Fruit fly (Drosophila melanogaster) whole organism, embryonic: ENCODE measurements around the gene CG16753.

Experiments
- CG10147 ChIP-seq: fragments of 200-800 bp; sonication (Bioruptor generic); optimal IDR thresholded peaks from 2 replicates; lab custom pipeline; 2019; ENCODE audit warnings: missing biosample characterization, mild to moderate bottlenecking, missing genetic modification characterization, moderate library complexity
- CG10321 ChIP-seq: fragments of 200-800 bp; sonication (Bioruptor generic); IDR thresholded peaks from 2 replicates; pipeline ENCODE4 v1.3.6; 2022; ENCODE audit warnings: missing biosample characterization, missing genetic modification characterization
- CG12236 ChIP-seq: fragments of 200-800 bp; sonication (Bioruptor generic); optimal IDR thresholded peaks from 2 replicates; lab custom pipeline; 2016; ENCODE audit warnings: missing biosample characterization, missing genetic modification characterization
- CG12299 ChIP-seq: fragments of 200-800 bp; sonication (Bioruptor generic); optimal IDR thresholded peaks from 2 replicates; lab custom pipeline; 2018; ENCODE audit warnings: missing biosample characterization, mild to moderate bottlenecking, missing genetic modification characterization
- CG13424 ChIP-seq: fragments of 200-800 bp; sonication (Bioruptor generic); optimal IDR thresholded peaks from 2 replicates; lab custom pipeline; 2019; ENCODE audit warnings: missing biosample characterization, mild to moderate bottlenecking, missing genetic modification characterization, moderate library complexity
- CG14050 ChIP-seq: fragments of 200-800 bp; sonication (Bioruptor generic); IDR thresholded peaks from 3 replicates; pipeline ENCODE4 v1.3.6; 2022; ENCODE audit warnings: missing biosample characterization, missing genetic modification characterization
- CG14710 ChIP-seq: fragments of 200-800 bp; sonication (Bioruptor generic); optimal IDR thresholded peaks from 3 replicates; lab custom pipeline; 2019; ENCODE audit warnings: missing biosample characterization, mild to moderate bottlenecking, missing genetic modification characterization, moderate library complexity
- CG15696 ChIP-seq: fragments of 200-800 bp; sonication (Bioruptor generic); optimal IDR thresholded peaks from 2 replicates; lab custom pipeline; 2019; ENCODE audit warnings: missing biosample characterization, mild to moderate bottlenecking, missing genetic modification characterization, moderate library complexity
- CG17186 ChIP-seq: fragments of 200-800 bp; sonication (Bioruptor generic); optimal IDR thresholded peaks from 3 replicates; lab custom pipeline; 2017; ENCODE audit warnings: missing biosample characterization, missing genetic modification reagents, missing genetic modification characterization
- CG18011 ChIP-seq: fragments of 200-800 bp; sonication (Bioruptor generic); optimal IDR thresholded peaks from 2 replicates; lab custom pipeline; 2017; ENCODE audit warnings: missing biosample characterization, missing genetic modification characterization, mild to moderate bottlenecking, moderate library complexity, missing genotype
- CG18476 ChIP-seq: fragments of 200-800 bp; sonication (Bioruptor generic); optimal IDR thresholded peaks from 2 replicates; lab custom pipeline; 2016; ENCODE audit warnings: missing biosample characterization, mild to moderate bottlenecking, missing genetic modification characterization
- CG2202 ChIP-seq: fragments of 200-800 bp; sonication (Bioruptor generic); optimal IDR thresholded peaks from 2 replicates; lab custom pipeline; 2018; ENCODE audit warnings: missing biosample characterization, mild to moderate bottlenecking, missing genetic modification characterization
- CG30020 ChIP-seq: fragments of 200-800 bp; optimal IDR thresholded peaks from 2 replicates; lab custom pipeline; 2019; ENCODE audit warnings: missing biosample characterization, mild to moderate bottlenecking, missing genetic modification characterization, moderate library complexity
- CG6654 ChIP-seq: fragments of 200-800 bp; sonication (Bioruptor generic); optimal IDR thresholded peaks from 2 replicates; lab custom pipeline; 2017; ENCODE audit warnings: missing biosample characterization, mild to moderate bottlenecking, missing genetic modification characterization
- CG8281 ChIP-seq: fragments of 200-800 bp; sonication (Bioruptor generic); optimal IDR thresholded peaks from 2 replicates; lab custom pipeline; 2018; ENCODE audit warnings: missing biosample characterization, mild to moderate bottlenecking, missing genetic modification characterization, moderate library complexity
- CG9727 ChIP-seq: fragments of 200-800 bp; sonication (Bioruptor generic); optimal IDR thresholded peaks from 3 replicates; lab custom pipeline; 2017; ENCODE audit warnings: missing biosample characterization, mild to moderate bottlenecking, missing genetic modification characterization
- Chrac-16 ChIP-seq: fragments of 200-800 bp; sonication (Bioruptor generic); optimal IDR thresholded peaks from 3 replicates; lab custom pipeline; 2016; ENCODE audit warnings: missing biosample characterization, missing genetic modification characterization
- CkIIα-i1 ChIP-seq: fragments of 200-800 bp; sonication (Bioruptor generic); IDR thresholded peaks from 2 replicates; pipeline ENCODE4 v1.3.6; 2022; ENCODE audit warnings: missing biosample characterization, missing genetic modification characterization
- D19B ChIP-seq: fragments of 200-800 bp; sonication (Bioruptor generic); optimal IDR thresholded peaks from 2 replicates; lab custom pipeline; 2017; ENCODE audit warnings: missing biosample characterization, mild to moderate bottlenecking, missing genetic modification characterization
- Deaf1 ChIP-seq: fragments of 200-800 bp; optimal IDR thresholded peaks from 3 replicates; lab custom pipeline; 2019; ENCODE audit warnings: missing biosample characterization, mild to moderate bottlenecking, missing genetic modification characterization, moderate library complexity
- Gug ChIP-seq: fragments of 200-800 bp; sonication (Bioruptor generic); IDR thresholded peaks from 4 replicates; pipeline ENCODE4 v1.3.6; 2022; ENCODE audit warnings: missing biosample characterization, missing genetic modification characterization
- H2.0 ChIP-seq: fragments of 200-800 bp; sonication (Bioruptor generic); IDR thresholded peaks from 2 replicates; pipeline ENCODE4 v1.3.6; 2022; ENCODE audit warnings: missing biosample characterization, missing genetic modification characterization
- HLH3B ChIP-seq: fragments of 200-800 bp; sonication (Bioruptor generic); IDR thresholded peaks from 2 replicates; pipeline ENCODE4 v1.3.6; 2022; ENCODE audit warnings: missing biosample characterization, missing genetic modification characterization
- Hr39 ChIP-seq: fragments of >200 bp; optimal IDR thresholded peaks from 2 replicates; lab custom pipeline; 2017
- Lpt ChIP-seq: fragments of >200 bp; optimal IDR thresholded peaks from 2 replicates; lab custom pipeline; 2018; ENCODE audit warnings: missing biosample characterization, missing genetic modification characterization
- Mes4 ChIP-seq: fragments of 200-800 bp; sonication (Bioruptor generic); optimal IDR thresholded peaks from 2 replicates; lab custom pipeline; 2016; ENCODE audit warnings: missing biosample characterization, missing genetic modification characterization
- NC2α ChIP-seq: fragments of 200-800 bp; sonication (Bioruptor generic); optimal IDR thresholded peaks from 2 replicates; lab custom pipeline; 2016; ENCODE audit warnings: missing biosample characterization, missing genetic modification characterization
- NC2β ChIP-seq: fragments of 200-800 bp; sonication (Bioruptor generic); optimal IDR thresholded peaks from 2 replicates; lab custom pipeline; 2016; ENCODE audit warnings: missing biosample characterization, missing genetic modification characterization
- NFAT ChIP-seq: fragments of 200-800 bp; sonication (Bioruptor generic); IDR thresholded peaks from 2 replicates; pipeline ENCODE4 v1.3.6; 2022; ENCODE audit warnings: missing biosample characterization, missing genetic modification characterization
- Nf-YA ChIP-seq: fragments of 200-800 bp; sonication (Bioruptor generic); IDR thresholded peaks from 2 replicates; pipeline ENCODE4 v1.3.6; 2022; ENCODE audit warnings: missing biosample characterization, missing genetic modification characterization
- Side ChIP-seq: fragments of 200-800 bp; sonication (Bioruptor generic); optimal IDR thresholded peaks from 2 replicates; lab custom pipeline; 2016; ENCODE audit warnings: missing biosample characterization, missing genetic modification characterization
- Spps ChIP-seq: fragments of 200-800 bp; sonication (Bioruptor generic); optimal IDR thresholded peaks from 2 replicates; lab custom pipeline; 2018; ENCODE audit warnings: missing biosample characterization, mild to moderate bottlenecking, missing genetic modification characterization
- al ChIP-seq: fragments of 200-800 bp; sonication (Bioruptor generic); IDR thresholded peaks from 2 replicates; pipeline ENCODE4 v1.3.6; 2022; ENCODE audit warnings: missing biosample characterization, missing genetic modification characterization
- amos ChIP-seq: fragments of 200-800 bp; sonication (Bioruptor generic); IDR thresholded peaks from 2 replicates; pipeline ENCODE4 v1.3.6; 2022; ENCODE audit warnings: missing biosample characterization, missing genetic modification characterization; ENCODE audit not compliant: partially characterized antibody
- ara ChIP-seq: fragments of 200-800 bp; sonication (Bioruptor generic); IDR thresholded peaks from 2 replicates; pipeline ENCODE4 v1.3.6; 2022; ENCODE audit warnings: missing biosample characterization, missing genetic modification characterization
- ash1 ChIP-seq: fragments of 200-800 bp; sonication (Bioruptor generic); optimal IDR thresholded peaks from 2 replicates; lab custom pipeline; 2018; ENCODE audit warnings: missing biosample characterization, mild to moderate bottlenecking, missing genetic modification characterization
- btn ChIP-seq: fragments of 200-800 bp; sonication (Bioruptor generic); optimal IDR thresholded peaks from 2 replicates; lab custom pipeline; 2016; ENCODE audit warnings: missing biosample characterization, missing genetic modification characterization
- cad ChIP-seq: fragments of >200 bp; optimal IDR thresholded peaks from 2 replicates; lab custom pipeline; 2017; ENCODE audit warnings: missing biosample characterization, missing genetic modification characterization
- cato ChIP-seq: fragments of 200-800 bp; sonication (Bioruptor generic); optimal IDR thresholded peaks from 2 replicates; lab custom pipeline; 2016; ENCODE audit warnings: missing biosample characterization, missing genetic modification characterization, borderline replicate concordance
- chinmo ChIP-seq: fragments of 200-800 bp; sonication (Bioruptor generic); IDR thresholded peaks from 4 replicates; pipeline ENCODE4 v1.3.6; 2022; ENCODE audit warnings: missing biosample characterization, missing genetic modification characterization; ENCODE audit not compliant: partially characterized antibody
- fd96Cb ChIP-seq: fragments of 200-800 bp; sonication (Bioruptor generic); optimal IDR thresholded peaks from 2 replicates; lab custom pipeline; 2018; ENCODE audit warnings: missing biosample characterization, mild to moderate bottlenecking, missing genetic modification characterization, moderate library complexity
- grau ChIP-seq: fragments of 200-800 bp; optimal IDR thresholded peaks from 3 replicates; lab custom pipeline; 2019; ENCODE audit warnings: missing biosample characterization, mild to moderate bottlenecking, missing genetic modification characterization, moderate library complexity
- jumu ChIP-seq: fragments of 200-800 bp; sonication (Bioruptor generic); optimal IDR thresholded peaks from 3 replicates; lab custom pipeline; 2016; ENCODE audit warnings: missing biosample characterization, missing genetic modification characterization
- kah ChIP-seq: fragments of 200-800 bp; sonication (Bioruptor generic); optimal IDR thresholded peaks from 2 replicates; lab custom pipeline; 2018; ENCODE audit warnings: missing biosample characterization, mild to moderate bottlenecking, missing genetic modification characterization
- kni ChIP-seq: fragments of 200-800 bp; sonication (Bioruptor generic); optimal IDR thresholded peaks from 3 replicates; lab custom pipeline; 2017; ENCODE audit warnings: mild to moderate bottlenecking, missing biosample characterization, missing genetic modification reagents, missing genetic modification characterization
- lmd ChIP-seq: fragments of 200-800 bp; sonication (Bioruptor generic); IDR thresholded peaks from 2 replicates; pipeline ENCODE4 v1.3.6; 2022; ENCODE audit warnings: missing biosample characterization, missing genetic modification characterization
- mirr ChIP-seq: fragments of 200-800 bp; sonication (Bioruptor generic); optimal IDR thresholded peaks from 3 replicates; lab custom pipeline; 2018; ENCODE audit warnings: missing biosample characterization, mild to moderate bottlenecking, missing genetic modification characterization
- nom ChIP-seq: fragments of 200-800 bp; sonication (Bioruptor generic); optimal IDR thresholded peaks from 2 replicates; lab custom pipeline; 2017; ENCODE audit warnings: missing biosample characterization, missing genetic modification characterization, mild to moderate bottlenecking, moderate library complexity, missing genetic modification reagents
- peb ChIP-seq: fragments of 200-800 bp; sonication (Bioruptor generic); IDR thresholded peaks from 2 replicates; pipeline ENCODE4 v1.3.6; 2022; ENCODE audit warnings: missing biosample characterization, missing genetic modification characterization
- schlank ChIP-seq: fragments of 200-800 bp; sonication (Bioruptor generic); optimal IDR thresholded peaks from 2 replicates; lab custom pipeline; 2018; ENCODE audit warnings: missing biosample characterization, mild to moderate bottlenecking, missing genetic modification characterization
- sr ChIP-seq: fragments of 200-800 bp; sonication (Bioruptor generic); IDR thresholded peaks from 3 replicates; pipeline ENCODE4 v1.3.6; 2022; ENCODE audit warnings: missing biosample characterization, missing genetic modification characterization

The CG16753 gene

DNA sequence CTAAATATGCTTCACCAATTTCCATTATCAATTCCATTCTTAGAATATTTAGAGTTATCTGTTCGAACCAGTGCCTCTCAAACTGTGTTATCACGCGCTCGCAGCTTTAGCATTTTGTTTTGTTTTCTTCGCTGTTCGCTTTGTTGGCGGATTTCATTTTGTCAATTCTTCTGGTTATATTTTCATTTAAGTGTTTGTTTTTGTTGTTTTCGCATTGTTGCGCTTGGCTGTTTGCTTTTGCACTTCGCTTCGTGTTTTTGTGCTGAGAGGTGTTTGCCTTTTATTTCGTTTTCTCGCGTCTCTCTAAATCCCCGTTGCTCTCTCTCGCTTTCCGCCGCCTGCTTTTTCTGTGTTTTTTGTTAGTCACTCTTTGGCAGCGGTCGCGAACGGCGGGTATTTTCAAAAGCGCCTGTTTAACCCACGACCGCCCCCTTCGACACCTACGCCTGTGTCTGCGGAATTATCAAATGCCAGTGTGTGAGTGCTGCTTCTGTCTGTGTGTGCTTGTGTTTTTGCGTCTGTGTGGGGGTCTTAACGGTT lies 22.8 kb downstream of the CG16753 start (continued):
- TF ChIP-seq al (GFP tag; lab: Robert Waterston, UW), result peak; percentile 20; the same call in 1 of the 2 replicates
- peak; percentile 69 for TF ChIP-seq Deaf1 (tag; lab: Kevin White, UChicago)
- no peak for TF ChIP-seq CG12299
- peak; percentile 37 for TF ChIP-seq kni
- TF ChIP-seq jumu (GFP tag; lab: Kevin White, UChicago), result no peak
- TF ChIP-seq cato (GFP tag; lab: Kevin White, UChicago), result no peak
- no peak for TF ChIP-seq schlank (tag; lab: Kevin White, UChicago)
- no peak for TF ChIP-seq CG13424 (tag; lab: Kevin White, UChicago)
- peak; percentile 41; the same call in 1 of the 2 replicates for TF ChIP-seq HLH3B (GFP tag; lab: Robert Waterston, UW)
- no peak for TF ChIP-seq CG14710 (tag; lab: Kevin White, UChicago)
- TF ChIP-seq CkIIα-i1, result no peak
- TF ChIP-seq cad, result peak; percentile 14
- peak; percentile 98 for TF ChIP-seq chinmo (GFP tag; lab: Robert Waterston, UW)
- TF ChIP-seq Chrac-16 (GFP tag; lab: Kevin White, UChicago), result no peak
- peak; percentile 17 for TF ChIP-seq ash1 (GFP tag; lab: Kevin White, UChicago)
- TF ChIP-seq CG30020 (tag; lab: Kevin White, UChicago), result no peak
- TF ChIP-seq peb (GFP tag; lab: Robert Waterston, UW), result no peak
- no peak for TF ChIP-seq lmd (GFP tag; lab: Robert Waterston, UW)
- peak; percentile 84 for TF ChIP-seq mirr (GFP tag; lab: Kevin White, UChicago)
- TF ChIP-seq Lpt (GFP tag; lab: Kevin White, UChicago), result no peak
- peak; percentile 25 for TF ChIP-seq NC2β
- TF ChIP-seq Side, result peak; percentile 38
- no peak for TF ChIP-seq NC2α
- peak; percentile 55 for TF ChIP-seq nom (GFP tag; lab: Kevin White, UChicago)
- TF ChIP-seq ara (GFP tag; lab: Robert Waterston, UW), result no peak
- TF ChIP-seq amos (GFP tag; lab: Robert Waterston, UW), result peak; percentile 44; the same call in 1 of the 2 replicates
- TF ChIP-seq CG9727, result no peak
- 0 out of 2 replicates have a peak, but pooled peaks have one; percentile 10 for TF ChIP-seq Nf-YA (GFP tag; lab: Robert Waterston, UW)
- TF ChIP-seq CG15696, result no peak
- no peak for TF ChIP-seq CG2202 (tag; lab: Kevin White, UChicago)
- TF ChIP-seq CG18011 (GFP tag; lab: Kevin White, UChicago), result peak; percentile 2
- TF ChIP-seq CG12236 (GFP tag; lab: Kevin White, UChicago), result no peak
- peak; percentile 7 for TF ChIP-seq Mes4 (GFP tag; lab: Kevin White, UChicago)
- TF ChIP-seq CG17186, result no peak
- no peak for TF ChIP-seq Spps (tag; lab: Kevin White, UChicago)
- TF ChIP-seq btn (GFP tag; lab: Kevin White, UChicago), result no peak
- TF ChIP-seq CG10321 (GFP tag; lab: Robert Waterston, UW), result peak; percentile 36; the same call in 1 of the 2 replicates
- TF ChIP-seq Hr39 (lab: Kevin White, UChicago), result no peak
- peak; percentile 27; the same call in 2 of the 4 replicates for TF ChIP-seq Gug
- no peak for TF ChIP-seq fd96Cb (tag; lab: Kevin White, UChicago)
- no peak for TF ChIP-seq grau (tag; lab: Kevin White, UChicago)
- peak; percentile 79 for TF ChIP-seq CG8281
- peak; percentile 10 for TF ChIP-seq kah (GFP tag; lab: Kevin White, UChicago)
- TF ChIP-seq sr, result peak; percentile 96
- TF ChIP-seq D19B (GFP tag; lab: Kevin White, UChicago), result no peak
- no peak for TF ChIP-seq H2.0
- TF ChIP-seq CG10147 (GFP tag; lab: Kevin White, UChicago), result no peak
- peak; percentile 95 for TF ChIP-seq CG6654 (GFP tag; lab: Kevin White, UChicago)
- TF ChIP-seq CG18476 (GFP tag; lab: Kevin White, UChicago), result no peak
- peak; percentile 71 for TF ChIP-seq NFAT
- no peak for TF ChIP-seq CG14050 (GFP tag; lab: Robert Waterston, UW)
